Fruit fly (Drosophila melanogaster): ENCODE data around the gene TM9SF3.

dm6 chr3L:5618697-5619096 is 14.9 kb upstream of the TM9SF3 start:
- no peak for TF ChIP-seq CG10348 (GFP tag; IDR thresholded peaks at IDR 0.05)
- no peak for TF ChIP-seq fd96Ca (GFP tag; IDR thresholded peaks at IDR 0.05)
- no peak for TF ChIP-seq Snoo (tag; optimal IDR thresholded peaks at IDR 0.05)
- no peak for TF ChIP-seq CG13204 (GFP tag; optimal IDR thresholded peaks at IDR 0.05)
